Fruit fly (Drosophila melanogaster) Kc167 (cell line): ENCODE measurements around the gene CG13694.

ENCODE experiments used
- Myc ChIP-seq: fragments of >200 bp; optimal IDR thresholded peaks from 2 replicates; lab custom pipeline; 2017; ENCODE audit warnings: missing external identifiers
- Sin3A ChIP-seq: fragments of >200 bp; optimal IDR thresholded peaks from 2 replicates; lab custom pipeline; 2018; ENCODE audit warnings: missing external identifiers
- insv ChIP-seq: fragments of >200 bp; optimal IDR thresholded peaks from 3 replicates; lab custom pipeline; 2018; ENCODE audit warnings: missing external identifiers
- psq ChIP-seq: fragments of >200 bp; optimal IDR thresholded peaks from 2 replicates; lab custom pipeline; 2017; ENCODE audit warnings: missing external identifiers

DNA sequence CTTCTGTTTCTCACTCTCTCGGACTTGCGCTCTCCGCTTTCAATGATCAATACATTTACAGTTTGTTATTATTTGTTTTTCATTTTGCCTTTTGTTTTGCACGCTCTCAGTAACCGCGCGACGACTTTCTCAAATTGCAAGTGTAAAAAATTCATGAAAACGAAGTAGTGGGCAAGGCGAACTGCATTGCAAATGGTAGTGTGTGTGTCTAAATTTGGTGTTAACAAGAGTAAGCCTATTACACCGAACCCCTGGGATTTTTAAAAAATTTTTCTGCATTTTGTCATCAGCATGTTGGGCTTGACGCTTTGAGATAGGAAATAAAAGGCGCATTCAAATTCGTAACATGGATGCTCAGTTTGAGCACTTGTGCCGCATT lies 49.0 kb downstream of the CG13694 start:
- no peak for TF ChIP-seq psq (lab: Kevin White, UChicago)
- TF ChIP-seq insv (lab: Kevin White, UChicago), result no peak
- no peak for TF ChIP-seq Sin3A (lab: Kevin White, UChicago)
- TF ChIP-seq Myc (lab: Kevin White, UChicago), result no peak
